Fruit fly (Drosophila melanogaster) whole organism, embryonic: ENCODE data around the gene MtnE.
A peak's percentile ranks its signal among the peaks of the same experiment; 100 is the strongest.

Experiments
- CG11085 ChIP-seq: fragments of 200-800 bp; sonication (Bioruptor generic); IDR thresholded peaks from 2 replicates; pipeline ENCODE4 v1.3.6; 2022; ENCODE audit warnings: missing biosample characterization, missing genetic modification characterization
- CG11247 ChIP-seq: fragments of 200-800 bp; sonication (Bioruptor generic); IDR thresholded peaks from 2 replicates; pipeline ENCODE4 v1.3.6; 2022; ENCODE audit warnings: missing biosample characterization, missing genetic modification characterization
- CG14441 ChIP-seq: fragments of 200-800 bp; sonication (Bioruptor generic); IDR thresholded peaks from 2 replicates; pipeline ENCODE4 v1.3.6; 2022; ENCODE audit warnings: missing biosample characterization, missing genetic modification characterization
- CG16863 ChIP-seq: fragments of 200-800 bp; sonication (Bioruptor generic); optimal IDR thresholded peaks from 3 replicates; lab custom pipeline; 2016; ENCODE audit warnings: missing biosample characterization, missing genetic modification characterization
- CG17612 ChIP-seq: fragments of 200-800 bp; sonication (Bioruptor generic); IDR thresholded peaks from 2 replicates; pipeline ENCODE4 v1.3.6; 2022; ENCODE audit warnings: missing biosample characterization, missing genetic modification characterization
- CG17912 ChIP-seq: fragments of 200-800 bp; sonication (Bioruptor generic); optimal IDR thresholded peaks from 2 replicates; lab custom pipeline; 2018; ENCODE audit warnings: missing biosample characterization, mild to moderate bottlenecking, missing genetic modification characterization
- CG31224 ChIP-seq: fragments of 200-800 bp; sonication (Bioruptor generic); IDR thresholded peaks from 2 replicates; pipeline ENCODE4 v1.3.6; 2022; ENCODE audit warnings: missing biosample characterization, missing genetic modification characterization
- CG32532 ChIP-seq: fragments of 200-800 bp; sonication (Bioruptor generic); IDR thresholded peaks from 2 replicates; pipeline ENCODE4 v1.3.6; 2022; ENCODE audit warnings: missing biosample characterization, missing genetic modification characterization
- CG32767 ChIP-seq: fragments of 200-800 bp; sonication (Bioruptor generic); IDR thresholded peaks from 2 replicates; pipeline ENCODE4 v1.3.6; 2022; ENCODE audit warnings: missing biosample characterization, missing genetic modification characterization
- CG33213 ChIP-seq: fragments of 200-800 bp; sonication (Bioruptor generic); optimal IDR thresholded peaks from 3 replicates; lab custom pipeline; 2016; ENCODE audit warnings: missing biosample characterization, missing genetic modification characterization
- CG42726 ChIP-seq: fragments of 200-800 bp; sonication (Bioruptor generic); IDR thresholded peaks from 2 replicates; pipeline ENCODE4 v1.3.6; 2022; ENCODE audit warnings: missing biosample characterization, missing genetic modification characterization; ENCODE audit not compliant: partially characterized antibody
- CG4282 ChIP-seq: fragments of 200-800 bp; sonication (Bioruptor generic); optimal IDR thresholded peaks from 2 replicates; lab custom pipeline; 2016; ENCODE audit warnings: missing biosample characterization, missing genetic modification characterization
- CG7963 ChIP-seq: fragments of 200-800 bp; sonication (Bioruptor generic); IDR thresholded peaks from 3 replicates; pipeline ENCODE4 v1.3.6; 2022; ENCODE audit warnings: missing biosample characterization, missing genetic modification characterization; ENCODE audit not compliant: partially characterized antibody
- CG8281 ChIP-seq: fragments of 200-800 bp; sonication (Bioruptor generic); optimal IDR thresholded peaks from 2 replicates; lab custom pipeline; 2018; ENCODE audit warnings: missing biosample characterization, mild to moderate bottlenecking, missing genetic modification characterization, moderate library complexity
- CG8290 ChIP-seq, 3 experiments: fragments of 200-800 bp; sonication (Bioruptor generic); optimal IDR thresholded peaks; 2 replicates each; lab custom pipeline; 2016 to 2019; ENCODE audit warnings: missing biosample characterization in 3 of 3, missing genetic modification characterization in 3 of 3, mild to moderate bottlenecking in 2 of 3, moderate library complexity in 1 of 3
- CG8359 ChIP-seq: fragments of 200-800 bp; sonication (Bioruptor generic); optimal IDR thresholded peaks from 2 replicates; lab custom pipeline; 2017; ENCODE audit warnings: missing biosample characterization, mild to moderate bottlenecking, missing genetic modification characterization, borderline replicate concordance
- CHES-1-like ChIP-seq: fragments of 200-800 bp; sonication (Bioruptor generic); optimal IDR thresholded peaks from 2 replicates; lab custom pipeline; 2016; ENCODE audit warnings: missing biosample characterization, missing genetic modification characterization
- Camta ChIP-seq: fragments of 200-800 bp; sonication (Bioruptor generic); optimal IDR thresholded peaks from 2 replicates; lab custom pipeline; 2016; ENCODE audit warnings: missing biosample characterization, missing genetic modification characterization
- Dll ChIP-seq: fragments of 200-800 bp; sonication (Bioruptor generic); IDR thresholded peaks from 4 replicates; pipeline ENCODE4 v1.3.6; 2022; ENCODE audit warnings: missing biosample characterization, missing genetic modification characterization; ENCODE audit not compliant: partially characterized antibody
- Dref ChIP-seq: fragments of 200-800 bp; sonication (Bioruptor generic); IDR thresholded peaks from 2 replicates; pipeline ENCODE4 v1.3.6; 2022; ENCODE audit warnings: missing biosample characterization, missing genetic modification characterization
- E2f1 ChIP-seq: fragments of 200-800 bp; sonication (Bioruptor generic); IDR thresholded peaks from 2 replicates; pipeline ENCODE4 v1.3.6; 2022; ENCODE audit warnings: missing biosample characterization, missing genetic modification characterization
- E2f2 ChIP-seq: fragments of 200-800 bp; sonication (Bioruptor generic); IDR thresholded peaks from 2 replicates; pipeline ENCODE4 v1.3.6; 2022; ENCODE audit warnings: missing biosample characterization, missing genetic modification characterization
- Ets65A ChIP-seq: fragments of 200-800 bp; sonication (Bioruptor generic); peaks from one replicate; lab custom pipeline; 2016; ENCODE audit warnings: missing biosample characterization, missing genetic modification characterization
- Gsc ChIP-seq: fragments of 200-800 bp; sonication (Bioruptor generic); IDR thresholded peaks from 2 replicates; pipeline ENCODE4 v1.3.6; 2022; ENCODE audit warnings: missing biosample characterization, missing genetic modification characterization
- H2.0 ChIP-seq: fragments of 200-800 bp; sonication (Bioruptor generic); IDR thresholded peaks from 2 replicates; pipeline ENCODE4 v1.3.6; 2022; ENCODE audit warnings: missing biosample characterization, missing genetic modification characterization
- MBD-R2 ChIP-seq: fragments of 200-800 bp; sonication (Bioruptor generic); IDR thresholded peaks from 2 replicates; pipeline ENCODE4 v1.3.6; 2022; ENCODE audit warnings: missing biosample characterization, missing genetic modification characterization
- MTF-1 ChIP-seq: fragments of 200-800 bp; sonication (Bioruptor generic); optimal IDR thresholded peaks from 2 replicates; lab custom pipeline; 2018; ENCODE audit warnings: missing biosample characterization, mild to moderate bottlenecking, missing genetic modification characterization, borderline replicate concordance
- NFAT ChIP-seq: fragments of 200-800 bp; sonication (Bioruptor generic); IDR thresholded peaks from 2 replicates; pipeline ENCODE4 v1.3.6; 2022; ENCODE audit warnings: missing biosample characterization, missing genetic modification characterization
- Sox100B ChIP-seq: fragments of 200-800 bp; sonication (Bioruptor generic); optimal IDR thresholded peaks from 3 replicates; lab custom pipeline; 2018; ENCODE audit warnings: missing biosample characterization, mild to moderate bottlenecking, missing genetic modification characterization
- Sry-δ ChIP-seq: fragments of 200-800 bp; sonication (Bioruptor generic); optimal IDR thresholded peaks from 2 replicates; lab custom pipeline; 2016; ENCODE audit warnings: missing biosample characterization, missing genetic modification characterization
- YL-1 ChIP-seq: fragments of 200-800 bp; sonication (Bioruptor generic); optimal IDR thresholded peaks from 3 replicates; lab custom pipeline; 2017; ENCODE audit warnings: missing biosample characterization, mild to moderate bottlenecking, missing genetic modification characterization
- amos ChIP-seq: fragments of 200-800 bp; sonication (Bioruptor generic); IDR thresholded peaks from 2 replicates; pipeline ENCODE4 v1.3.6; 2022; ENCODE audit warnings: missing biosample characterization, missing genetic modification characterization; ENCODE audit not compliant: partially characterized antibody
- btn ChIP-seq: fragments of 200-800 bp; sonication (Bioruptor generic); optimal IDR thresholded peaks from 2 replicates; lab custom pipeline; 2016; ENCODE audit warnings: missing biosample characterization, missing genetic modification characterization
- ci ChIP-seq: fragments of 200-800 bp; sonication (Bioruptor generic); IDR thresholded peaks from 3 replicates; pipeline ENCODE4 v1.3.6; 2022; ENCODE audit warnings: missing biosample characterization, missing genetic modification characterization
- dan ChIP-seq: fragments of 200-800 bp; sonication (Bioruptor generic); IDR thresholded peaks from 2 replicates; pipeline ENCODE4 v1.3.6; 2022; ENCODE audit warnings: missing biosample characterization, missing genetic modification characterization
- inv ChIP-seq: fragments of 200-800 bp; sonication (Bioruptor generic); IDR thresholded peaks from 2 replicates; pipeline ENCODE4 v1.3.6; 2022; ENCODE audit warnings: missing biosample characterization, missing genetic modification characterization; ENCODE audit not compliant: partially characterized antibody
- kay ChIP-seq: fragments of 200-800 bp; sonication (Bioruptor generic); optimal IDR thresholded peaks from 2 replicates; lab custom pipeline; 2016; ENCODE audit warnings: missing biosample characterization, missing genetic modification characterization
- lov ChIP-seq, 2 experiments: fragments of 200-800 bp in 1 of 2; fragments of >200 bp in 1 of 2; sonication (Bioruptor generic) in 1 of 2; IDR thresholded peaks in 1 of 2; optimal IDR thresholded peaks in 1 of 2; 2 replicates in 1 of 2; 3 replicates in 1 of 2; pipeline versions ENCODE4 v1.3.6 to Lab custom; 2017 to 2022; ENCODE audit warnings: missing biosample characterization in 1 of 2, missing genetic modification characterization in 1 of 2
- pb ChIP-seq: fragments of 200-800 bp; sonication (Bioruptor generic); optimal IDR thresholded peaks from 3 replicates; lab custom pipeline; 2016; ENCODE audit warnings: missing biosample characterization, missing genetic modification characterization
- pnt ChIP-seq: fragments of 200-800 bp; sonication (Bioruptor generic); optimal IDR thresholded peaks from 3 replicates; lab custom pipeline; 2016; ENCODE audit warnings: missing biosample characterization, missing genetic modification characterization
- repo ChIP-seq: fragments of 200-800 bp; sonication (Bioruptor generic); optimal IDR thresholded peaks from 2 replicates; lab custom pipeline; 2016; ENCODE audit warnings: missing biosample characterization, missing genetic modification characterization
- row ChIP-seq: fragments of 200-800 bp; sonication (Bioruptor generic); IDR thresholded peaks from 3 replicates; pipeline ENCODE4 v1.3.6; 2022; ENCODE audit warnings: missing biosample characterization, missing genetic modification characterization
- run ChIP-seq: fragments of 200-800 bp; sonication (Bioruptor generic); optimal IDR thresholded peaks from 3 replicates; lab custom pipeline; 2018; ENCODE audit warnings: missing biosample characterization, mild to moderate bottlenecking, missing genetic modification characterization
- slou ChIP-seq: fragments of 200-800 bp; sonication (Bioruptor generic); optimal IDR thresholded peaks from 3 replicates; lab custom pipeline; 2016; ENCODE audit warnings: missing biosample characterization, missing genetic modification characterization
- so ChIP-seq: fragments of 200-800 bp; sonication (Bioruptor generic); IDR thresholded peaks from 3 replicates; pipeline ENCODE4 v1.3.6; 2022; ENCODE audit warnings: missing biosample characterization, missing genetic modification characterization
- ssp ChIP-seq: fragments of 200-800 bp; sonication (Bioruptor generic); IDR thresholded peaks from 2 replicates; pipeline ENCODE4 v1.3.6; 2022; ENCODE audit warnings: missing biosample characterization, missing genetic modification characterization
- tna ChIP-seq: fragments of 200-800 bp; sonication (Bioruptor generic); IDR thresholded peaks from 2 replicates; pipeline ENCODE4 v1.3.6; 2022; ENCODE audit warnings: missing biosample characterization, missing genetic modification characterization; ENCODE audit not compliant: partially characterized antibody
- unc-4 ChIP-seq: fragments of 200-800 bp; sonication (Bioruptor generic); IDR thresholded peaks from 2 replicates; pipeline ENCODE4 v1.3.6; 2022; ENCODE audit warnings: missing biosample characterization, missing genetic modification characterization; ENCODE audit not compliant: partially characterized antibody
- vvl ChIP-seq: fragments of 200-800 bp; sonication (Bioruptor generic); IDR thresholded peaks from 2 replicates; pipeline ENCODE4 v1.3.6; 2022; ENCODE audit warnings: missing biosample characterization, missing genetic modification characterization
- wek ChIP-seq: fragments of 200-800 bp; sonication (Bioruptor generic); optimal IDR thresholded peaks from 3 replicates; lab custom pipeline; 2018; ENCODE audit warnings: missing biosample characterization, mild to moderate bottlenecking, missing genetic modification characterization, moderate library complexity

The MtnE gene

DNA sequence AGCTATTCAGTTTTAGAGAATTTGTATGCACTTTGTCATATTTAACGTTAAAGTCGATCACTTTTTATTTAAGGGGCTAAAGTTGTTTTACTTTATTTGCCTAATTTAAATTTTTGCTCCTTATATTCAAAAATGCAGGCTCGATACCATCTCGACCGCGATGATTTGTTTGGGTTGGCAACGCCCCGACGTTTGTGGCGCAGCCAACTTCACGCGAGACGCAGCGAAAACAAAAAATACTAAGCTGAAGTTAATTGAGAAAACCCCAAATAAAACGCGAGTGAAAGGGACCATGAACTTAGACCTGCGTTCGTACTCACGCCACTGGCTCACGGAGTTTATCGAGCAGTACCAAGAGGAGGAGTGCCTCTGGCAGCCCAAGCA lies 23.6 kb upstream of the MtnE start (continued):
- no peak for TF ChIP-seq pnt (GFP tag; lab: Kevin White, UChicago)
- peak; percentile 24; the same call in 1 of the 2 replicates for TF ChIP-seq CG14441 (GFP tag; lab: Robert Waterston, UW)
- TF ChIP-seq dan (GFP tag; lab: Robert Waterston, UW): no peak
- TF ChIP-seq inv (GFP tag; lab: Robert Waterston, UW): peak; percentile 47
- TF ChIP-seq ci (GFP tag; lab: Robert Waterston, UW): peak; percentile 59
- peak; percentile 25; the same call in 1 of the 2 replicates for TF ChIP-seq CG31224 (GFP tag; lab: Robert Waterston, UW)
- no peak for TF ChIP-seq CG16863 (GFP tag; lab: Kevin White, UChicago)
- peak; percentile 66 for TF ChIP-seq CG11247 (GFP tag; lab: Robert Waterston, UW)
- peak; percentile 69 for TF ChIP-seq Dll (GFP tag; lab: Robert Waterston, UW)
- TF ChIP-seq MTF-1 (GFP tag; lab: Kevin White, UChicago): peak; percentile 28
- no peak for TF ChIP-seq CG8359 (GFP tag; lab: Kevin White, UChicago)
- no peak for TF ChIP-seq CG17612 (GFP tag; lab: Robert Waterston, UW)
- TF ChIP-seq row (GFP tag; lab: Robert Waterston, UW): peak; percentile 5
- TF ChIP-seq CG32532 (GFP tag; lab: Robert Waterston, UW): peak; percentile 10
- TF ChIP-seq repo (GFP tag; lab: Kevin White, UChicago): no peak
- TF ChIP-seq amos: peak; percentile 80
- peak; percentile 70 for TF ChIP-seq NFAT
- TF ChIP-seq Dref (GFP tag; lab: Robert Waterston, UW): peak; percentile 53
- no peak for TF ChIP-seq Gsc (GFP tag; lab: Robert Waterston, UW)
- TF ChIP-seq kay (GFP tag; lab: Kevin White, UChicago): no peak
- TF ChIP-seq so: no peak
- TF ChIP-seq YL-1 (GFP tag; lab: Kevin White, UChicago): peak; percentile 68
- TF ChIP-seq CG33213 (GFP tag; lab: Kevin White, UChicago): peak; percentile 18
- TF ChIP-seq lov (optimal IDR thresholded peaks at IDR 0.05; lab: Kevin White, UChicago): no peak
- 0 out of 3 replicates have a peak, but pooled peaks have one; percentile 7 for TF ChIP-seq lov (GFP tag; IDR thresholded peaks at IDR 0.05; lab: Robert Waterston, UW)
- TF ChIP-seq CG8290 (GFP tag; optimal IDR thresholded peaks at IDR 0.05; lab: Kevin White, UChicago): no peak
- peak in 1 of 2 experiments; percentile 79 for TF ChIP-seq CG8290 (tag; optimal IDR thresholded peaks at IDR 0.05; lab: Kevin White, UChicago)
- TF ChIP-seq CHES-1-like (GFP tag; lab: Kevin White, UChicago): peak; percentile 24
- peak; percentile 94 for TF ChIP-seq Ets65A (GFP tag; lab: Kevin White, UChicago)
- no peak for TF ChIP-seq CG8281 (tag; lab: Kevin White, UChicago)
- TF ChIP-seq CG11085 (GFP tag; lab: Robert Waterston, UW): 0 out of 2 replicates have a peak, but pooled peaks have one; percentile 8
- TF ChIP-seq E2f2: peak; percentile 86
- no peak for TF ChIP-seq E2f1 (GFP tag; lab: Robert Waterston, UW)
- peak; percentile 48; the same call in 1 of the 2 replicates for TF ChIP-seq CG42726 (GFP tag; lab: Robert Waterston, UW)
- peak; percentile 9; the same call in 1 of the 2 replicates for TF ChIP-seq ssp (GFP tag; lab: Robert Waterston, UW)
- TF ChIP-seq H2.0: peak; percentile 20; the same call in 1 of the 2 replicates
- peak; percentile 76 for TF ChIP-seq MBD-R2 (GFP tag; lab: Robert Waterston, UW)
- peak; percentile 35; the same call in 1 of the 2 replicates for TF ChIP-seq vvl (GFP tag; lab: Robert Waterston, UW)
- TF ChIP-seq tna (GFP tag; lab: Robert Waterston, UW): 0 out of 2 replicates have a peak, but pooled peaks have one; percentile 9
- TF ChIP-seq CG4282 (GFP tag; lab: Kevin White, UChicago): no peak
- TF ChIP-seq Sry-δ (GFP tag; lab: Kevin White, UChicago): peak; percentile 71
- peak; percentile 61 for TF ChIP-seq unc-4
- no peak for TF ChIP-seq slou (GFP tag; lab: Kevin White, UChicago)
- peak; percentile 37 for TF ChIP-seq wek
- TF ChIP-seq run (tag; lab: Kevin White, UChicago): no peak
- peak; percentile 17 for TF ChIP-seq pb (GFP tag; lab: Kevin White, UChicago)
- no peak for TF ChIP-seq btn (GFP tag; lab: Kevin White, UChicago)
- TF ChIP-seq CG32767 (GFP tag; lab: Robert Waterston, UW): no peak
- TF ChIP-seq CG7963 (GFP tag; lab: Robert Waterston, UW): 0 out of 3 replicates have a peak, but pooled peaks have one; percentile 5
- no peak for TF ChIP-seq Camta (GFP tag; lab: Kevin White, UChicago)
- peak; percentile 19 for TF ChIP-seq Sox100B (GFP tag; lab: Kevin White, UChicago)
- TF ChIP-seq CG17912 (GFP tag; lab: Kevin White, UChicago): peak; percentile 9
